Fruit fly (Drosophila melanogaster): Measurements from ENCODE around the gene CG9297.

The CG9297 gene

DNA sequence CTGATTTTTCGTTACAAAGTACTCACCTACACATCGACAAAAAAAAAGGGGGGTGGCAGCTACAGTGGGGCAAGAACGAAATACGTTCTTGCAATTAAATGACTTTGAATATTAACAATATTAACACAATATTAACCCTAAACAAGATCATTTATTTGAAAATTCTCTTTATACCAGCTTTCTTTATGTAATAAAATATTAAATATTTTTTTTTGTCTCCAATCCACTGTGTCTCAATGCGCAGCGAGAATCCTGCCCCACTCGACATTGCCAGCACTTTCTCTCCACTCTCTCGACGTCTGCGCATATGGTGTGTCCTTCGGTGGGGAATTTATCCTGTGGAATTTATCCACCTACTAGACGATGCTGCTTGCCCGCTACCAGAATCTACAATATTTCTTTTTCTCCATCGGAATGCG, 29.1 kb downstream of the CG9297 start:
- peak; percentile 43 for TF ChIP-seq noc (tag; optimal IDR thresholded peaks at IDR 0.05)

DNA sequence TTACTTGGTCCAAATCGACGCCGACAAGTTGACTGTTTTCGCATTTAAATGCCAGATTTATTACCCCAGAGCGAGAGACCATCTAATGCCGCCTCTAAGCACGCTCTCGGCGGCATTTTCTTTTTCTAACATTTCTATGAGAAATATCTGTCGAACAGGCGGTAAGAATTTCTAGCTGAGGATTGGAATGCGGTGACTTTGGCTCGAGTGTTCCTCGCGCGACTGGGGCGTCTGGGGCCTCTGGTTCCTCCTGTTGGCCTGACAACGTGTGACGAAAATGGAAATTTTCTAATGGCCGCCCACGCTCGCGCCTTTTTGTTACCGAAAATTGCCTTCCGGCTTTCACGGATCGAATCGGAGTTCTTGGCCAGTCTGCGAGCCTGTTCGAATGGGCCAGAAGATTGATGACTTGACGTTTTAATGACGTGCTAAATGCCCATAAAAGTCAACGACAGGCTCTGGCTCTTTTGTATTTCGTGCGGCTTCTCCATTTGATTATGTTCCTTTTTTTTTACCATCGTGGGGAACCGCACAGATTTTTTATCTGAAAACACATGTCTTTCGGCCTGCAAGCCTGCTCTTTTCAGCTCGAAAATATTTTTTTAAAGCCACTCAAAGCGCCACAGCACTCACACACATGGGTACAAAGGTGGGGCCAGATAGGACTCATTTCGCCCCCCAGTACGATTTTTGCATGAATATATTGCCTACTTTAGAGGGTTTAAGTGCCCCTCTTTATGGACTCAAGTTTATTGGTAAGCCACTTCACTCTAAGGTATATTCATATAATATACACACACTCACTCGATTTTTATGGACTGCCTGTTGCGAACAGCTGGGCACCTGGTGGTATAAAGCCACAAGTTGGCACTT, 30.1 kb downstream of the CG9297 start:
- TF ChIP-seq noc (tag; optimal IDR thresholded peaks at IDR 0.05): no peak

DNA sequence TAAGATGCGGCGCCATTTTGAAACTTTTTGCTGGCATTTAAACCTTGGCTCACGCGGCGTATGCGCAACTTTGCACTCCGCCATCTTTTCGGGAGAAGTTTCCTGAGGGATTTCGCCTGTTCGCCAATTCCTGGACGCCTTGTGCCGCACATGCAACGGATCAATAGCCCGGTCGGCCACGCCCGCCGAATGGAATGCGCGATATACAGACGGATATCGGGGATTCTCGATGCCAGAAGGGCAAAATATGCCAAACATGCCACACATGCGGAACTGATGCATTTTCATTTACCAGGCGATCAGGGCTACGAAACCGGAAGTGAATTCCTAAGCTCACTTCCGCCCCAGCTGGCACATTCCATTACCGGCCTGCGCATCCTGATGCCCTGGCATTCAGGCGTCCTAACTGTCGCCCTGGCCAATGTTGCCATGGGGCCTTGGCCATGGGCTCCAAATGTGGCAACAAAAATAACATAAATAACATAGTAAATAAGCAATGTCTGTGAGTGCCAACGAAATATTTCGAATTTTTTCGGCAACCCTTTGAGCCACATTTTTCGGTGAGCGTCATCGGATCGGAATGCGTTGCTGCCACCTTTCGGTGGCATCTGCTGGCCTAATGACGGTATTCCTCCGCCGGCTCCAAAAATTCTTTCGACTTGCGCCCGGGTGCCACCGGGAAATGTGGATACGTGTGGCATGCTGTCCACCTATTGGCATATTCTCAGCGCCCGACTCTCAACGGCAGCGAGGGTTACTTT, 30.9 kb downstream of the CG9297 start:
- no peak for TF ChIP-seq noc (tag; optimal IDR thresholded peaks at IDR 0.05)

DNA sequence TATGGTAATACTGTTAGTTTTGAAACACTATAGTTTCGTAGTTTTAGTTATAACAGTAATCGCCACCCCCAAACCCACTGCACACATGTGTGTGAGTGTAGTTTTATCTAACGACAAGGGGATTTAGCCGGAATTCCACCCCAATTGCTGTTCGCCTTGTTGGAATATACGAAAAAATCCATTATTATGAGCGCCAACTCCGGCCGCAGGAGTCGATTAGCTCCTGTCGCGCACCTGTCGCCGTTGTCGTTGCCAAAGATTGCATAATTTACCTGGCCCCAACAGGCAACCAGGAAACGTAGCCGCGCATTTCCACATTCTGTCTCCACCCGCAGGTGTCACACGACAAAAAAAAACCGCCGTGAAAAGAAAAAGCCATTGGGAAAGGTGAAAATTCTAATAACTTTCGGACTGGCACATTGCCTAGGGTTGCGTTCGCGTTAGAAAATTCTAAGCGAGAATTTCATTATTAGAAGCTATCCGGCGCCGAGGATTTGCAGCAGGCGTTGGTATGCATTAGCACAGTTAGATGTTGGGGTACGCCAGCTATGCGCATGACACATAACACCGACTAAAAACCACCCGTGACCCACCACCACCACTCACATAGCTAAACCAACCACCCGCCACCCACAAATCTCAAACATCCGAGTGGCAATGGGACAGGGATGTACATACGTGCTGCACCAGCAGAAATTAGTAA, 32.0 kb downstream of the CG9297 start:
- no peak for TF ChIP-seq noc (tag; optimal IDR thresholded peaks at IDR 0.05)

DNA sequence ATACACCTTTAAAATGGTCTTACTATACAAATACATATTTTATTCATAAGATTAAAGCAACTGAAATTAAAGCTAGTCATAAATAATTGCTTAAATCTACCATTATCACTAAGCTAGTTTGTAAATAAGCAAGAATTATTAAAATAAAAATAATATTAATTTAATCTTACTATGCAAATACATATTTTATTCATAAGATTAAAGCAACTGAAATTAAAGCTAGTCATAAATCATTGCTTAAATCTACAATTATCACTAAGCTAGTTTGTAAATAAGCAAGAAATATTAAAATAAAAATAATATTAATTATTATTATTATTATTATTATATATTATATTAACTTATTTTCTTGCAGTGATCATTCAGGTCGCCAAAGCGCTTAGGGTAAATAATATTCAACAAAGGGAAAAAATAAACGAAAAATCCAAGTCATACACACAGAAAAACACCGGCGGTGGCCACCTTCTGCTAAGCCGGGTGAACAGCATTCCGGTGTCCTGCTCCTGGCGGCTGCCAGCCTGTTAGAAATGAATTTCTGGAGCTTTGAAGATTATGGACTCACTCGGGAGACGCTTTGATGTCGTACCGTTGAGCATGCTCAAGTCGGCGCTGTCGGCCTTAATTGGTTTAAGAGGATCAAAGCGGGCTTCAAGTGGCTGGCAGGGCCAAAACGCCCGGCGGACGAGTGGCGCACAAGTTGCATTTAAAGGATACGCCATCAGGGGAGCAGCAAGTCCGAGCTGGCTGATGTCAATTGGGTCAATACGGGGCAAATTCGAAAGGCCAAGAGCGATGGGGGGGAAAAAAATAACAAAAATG, 32.8 kb downstream of the CG9297 start:
- TF ChIP-seq noc (tag; optimal IDR thresholded peaks at IDR 0.05): no peak

DNA sequence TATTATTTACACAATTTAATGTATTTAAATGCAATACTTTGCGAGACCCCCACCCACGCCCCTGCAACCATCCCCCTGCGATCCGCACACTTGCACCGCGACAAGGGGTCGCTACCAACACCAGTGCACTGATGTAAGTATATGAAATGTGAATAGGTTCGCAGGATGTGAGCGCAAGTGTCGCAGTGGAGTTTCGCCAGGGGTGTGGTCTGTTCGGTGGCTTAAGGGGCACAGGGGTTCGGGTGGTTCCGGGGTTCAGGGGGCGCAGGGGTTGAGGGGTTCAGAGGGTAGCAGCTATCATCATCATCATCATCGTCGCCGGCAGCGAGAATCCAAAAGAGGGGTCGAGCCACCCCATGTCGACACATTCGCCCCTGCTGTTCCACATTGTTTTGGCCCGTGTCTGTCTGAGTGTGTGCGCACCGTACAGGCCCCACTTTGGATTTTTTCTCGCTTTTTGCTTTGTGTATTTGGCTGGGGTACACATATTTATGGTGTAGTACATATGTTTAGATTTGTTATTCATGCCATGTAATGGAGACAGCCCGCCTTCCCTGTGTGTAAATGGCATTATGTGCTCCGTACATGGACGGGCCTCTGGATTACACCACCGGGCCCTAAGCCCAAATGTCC, 33.8 kb downstream of the CG9297 start:
- no peak for TF ChIP-seq noc (tag; optimal IDR thresholded peaks at IDR 0.05)

DNA sequence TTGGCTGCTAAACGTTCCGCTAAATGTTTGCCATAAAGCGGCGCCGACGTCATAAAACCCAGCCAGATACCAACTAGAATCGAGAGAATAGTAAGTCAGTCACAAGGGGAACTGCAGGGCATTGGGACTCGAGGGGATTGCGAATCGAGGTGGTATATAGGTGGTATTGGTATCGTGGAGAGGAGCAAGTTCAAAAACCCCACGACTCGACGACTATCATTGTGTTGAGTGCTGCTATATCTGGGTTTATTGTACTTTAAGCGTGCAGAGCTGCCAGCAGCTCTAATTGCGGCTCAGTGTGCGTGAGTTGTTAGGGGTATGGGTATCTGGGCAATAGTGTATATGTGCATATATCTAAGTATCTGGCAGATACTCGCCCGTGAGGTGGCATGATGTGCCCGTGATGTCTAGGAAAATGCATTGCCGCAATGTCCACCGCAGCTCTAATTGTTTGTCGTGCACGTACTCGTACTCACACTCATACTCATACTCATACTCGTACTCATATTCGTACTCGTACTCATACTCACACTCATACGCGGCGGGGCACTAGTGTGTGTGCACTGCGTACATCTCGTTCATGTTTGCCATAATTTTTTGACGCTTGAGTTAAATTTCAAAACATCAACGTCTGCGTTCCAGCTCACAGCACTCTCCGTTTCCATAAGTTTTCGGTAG, 34.9 kb downstream of the CG9297 start:
- TF ChIP-seq noc (tag; optimal IDR thresholded peaks at IDR 0.05): no peak

DNA sequence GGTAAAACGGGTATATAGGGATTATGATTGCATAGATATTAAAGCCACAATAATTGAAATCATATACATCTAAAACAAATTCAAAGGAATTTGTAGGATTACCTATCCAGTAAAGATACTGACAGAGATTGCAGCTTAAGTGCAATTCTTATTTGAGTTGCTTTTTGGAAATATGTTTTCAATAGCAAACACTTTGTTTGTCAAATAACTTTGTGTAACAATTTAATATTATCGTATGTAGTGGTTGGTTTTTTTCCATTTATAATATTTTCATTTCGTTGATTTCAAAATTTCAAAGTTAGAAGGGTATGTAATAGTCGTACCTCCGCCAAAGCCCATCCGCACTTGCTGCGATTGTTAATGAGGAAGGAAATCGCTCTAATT, 35.4 kb downstream of the CG9297 start:
- no peak for TF ChIP-seq noc (tag; optimal IDR thresholded peaks at IDR 0.05)

DNA sequence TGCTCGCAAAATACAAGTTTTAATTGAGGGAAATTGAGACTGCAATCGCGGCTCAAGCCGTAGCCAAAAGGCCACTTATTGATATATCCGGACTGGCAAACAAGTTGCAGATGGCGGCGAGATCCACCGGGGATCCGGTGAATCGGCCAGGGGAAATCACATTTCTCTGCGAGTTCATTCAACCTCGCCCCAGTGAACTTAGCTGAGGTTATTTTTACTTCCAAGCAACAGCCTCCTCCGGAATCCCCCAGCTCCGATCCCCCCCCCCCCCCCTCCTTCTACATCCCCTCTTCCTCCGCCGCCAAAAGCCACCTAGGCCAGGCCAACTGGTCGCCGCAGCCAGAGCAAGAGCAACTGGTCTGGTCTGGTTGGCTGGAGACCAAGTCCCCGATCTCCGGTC, 36.0 kb downstream of the CG9297 start:
- no peak for TF ChIP-seq noc (tag; optimal IDR thresholded peaks at IDR 0.05)

DNA sequence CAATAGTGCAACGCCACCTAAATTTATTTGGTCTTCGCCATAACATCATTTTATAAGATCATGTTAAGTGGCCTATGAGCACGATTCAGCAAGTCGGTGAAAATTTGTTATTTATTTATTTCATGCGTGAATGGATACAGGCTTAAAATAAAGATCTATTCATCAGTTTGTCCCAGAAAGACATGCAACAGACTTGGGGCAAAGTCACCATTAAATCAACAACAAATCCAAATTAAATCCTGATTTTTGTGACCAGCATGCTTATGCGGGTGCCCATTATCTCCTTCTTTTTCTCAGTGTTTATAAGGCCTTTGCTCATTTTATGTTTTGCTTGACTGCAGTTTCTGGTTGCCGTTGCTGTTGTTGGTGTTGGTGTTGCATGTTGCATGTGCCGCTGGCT, 36.6 kb downstream of the CG9297 start:
- no peak for TF ChIP-seq noc (tag; optimal IDR thresholded peaks at IDR 0.05)

DNA sequence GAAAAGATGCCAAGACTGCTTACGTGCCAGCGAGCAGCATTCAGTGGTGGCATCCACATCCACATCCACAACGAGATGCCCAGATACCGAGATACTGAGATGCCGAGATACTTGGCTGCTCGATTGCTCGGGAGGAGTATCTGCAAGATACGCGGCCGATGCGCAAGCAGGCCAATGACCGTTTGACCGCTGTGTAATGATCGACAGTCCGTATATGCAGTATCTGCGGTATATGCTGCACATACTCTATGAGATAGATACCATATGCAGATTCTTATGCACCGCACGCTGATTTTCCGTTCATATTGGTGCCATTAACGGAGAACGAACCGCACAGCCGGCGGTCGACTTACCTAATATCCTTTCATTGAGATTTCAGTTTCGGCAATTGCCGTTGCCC, 38.0 kb downstream of the CG9297 start:
- no peak for TF ChIP-seq noc (tag; optimal IDR thresholded peaks at IDR 0.05)

DNA sequence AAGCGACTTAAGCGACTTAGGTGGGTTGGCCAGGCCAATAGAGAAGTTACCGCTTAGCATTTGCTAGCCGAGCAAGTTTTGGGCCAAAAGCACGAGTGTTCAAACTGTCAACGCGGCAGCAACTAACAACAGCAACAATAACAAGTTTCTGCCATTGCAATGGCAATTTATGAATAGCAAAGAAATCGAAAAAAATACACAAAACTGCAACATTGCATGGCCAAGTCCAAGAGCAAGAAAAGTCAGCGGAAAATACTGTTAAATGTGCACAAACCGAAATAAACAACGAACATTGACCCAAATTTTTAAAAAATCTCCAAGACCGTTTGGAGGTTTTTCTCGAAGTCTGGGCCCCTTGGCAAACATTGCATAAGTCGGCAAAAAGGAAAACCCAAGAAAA, 39.0 kb downstream of the CG9297 start:
- TF ChIP-seq noc (tag; optimal IDR thresholded peaks at IDR 0.05): no peak

DNA sequence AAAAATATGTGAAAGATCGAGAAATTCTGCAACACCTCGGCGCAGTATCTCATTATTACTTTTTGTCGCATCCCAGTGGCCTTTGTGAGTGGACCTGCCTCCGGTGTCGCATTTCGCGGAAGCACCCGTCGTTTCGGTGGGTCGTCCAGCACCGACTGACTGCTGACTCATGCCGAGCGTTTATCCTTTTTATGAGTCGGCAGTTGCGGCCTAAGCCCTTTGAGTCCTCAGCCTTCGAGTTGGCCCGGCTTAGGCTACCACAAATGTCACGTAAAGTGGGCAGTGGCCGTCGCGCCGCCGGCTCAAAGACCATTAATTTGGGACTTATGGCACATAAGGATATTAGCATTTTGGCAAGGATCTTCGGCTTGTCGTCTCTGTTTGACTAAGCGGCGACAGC, 40.4 kb downstream of the CG9297 start:
- TF ChIP-seq noc (tag; optimal IDR thresholded peaks at IDR 0.05): no peak

DNA sequence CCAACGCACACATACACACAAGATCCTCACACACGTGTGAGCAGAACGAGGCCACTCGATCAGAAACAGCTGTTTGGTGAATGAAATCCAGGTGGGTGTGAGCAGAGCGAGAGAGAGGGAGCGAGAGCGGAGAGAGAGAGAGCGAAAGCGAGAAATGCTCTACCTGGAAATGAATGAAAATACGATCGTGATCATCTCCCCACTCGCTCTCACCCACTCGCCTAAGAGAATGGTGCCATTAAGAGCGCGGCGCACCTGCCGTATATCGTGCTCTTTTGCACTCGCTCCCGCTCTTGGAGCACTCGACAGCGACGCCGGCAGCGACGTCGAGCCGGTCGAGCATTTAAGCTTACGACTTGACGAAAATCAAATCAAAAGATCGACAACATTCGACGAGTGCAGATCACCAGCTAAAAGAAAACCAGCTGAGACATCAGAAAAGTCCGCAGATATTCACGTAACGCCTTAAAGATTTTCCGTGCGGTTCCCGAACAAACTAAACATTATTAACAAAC, 41.5 kb downstream of the CG9297 start, which contains the start of the genes tal-1A, tal-2A, tal-3A and tal-AA:
Gene tal-1A (plus strand): TSS at position 374 of the 515 bp plus-strand sequence.
Gene tal-2A (plus strand): TSS at position 374 of the 515 bp plus-strand sequence.
Gene tal-3A (plus strand): TSS at position 374 of the 515 bp plus-strand sequence.
Gene tal-AA (plus strand): TSS at position 374 of the 515 bp plus-strand sequence.
- peak; percentile 27 for TF ChIP-seq noc (tag; optimal IDR thresholded peaks at IDR 0.05)
